Worm (Caenorhabditis elegans): ENCODE measurements around the gene dyf-4.

ce11 chrV:12491070-12491643, 34.4 kb downstream of the dyf-4 start:
- TF ChIP-seq efl-3 (GFP tag; optimal IDR thresholded peaks at IDR 0.05), result no peak
- peak; percentile 99 for TF ChIP-seq snpc-4 (tag; optimal IDR thresholded peaks at IDR 0.05)
- TF ChIP-seq nhr-76 (tag; optimal IDR thresholded peaks at IDR 0.05), result no peak
- TF ChIP-seq tbx-2 (tag; optimal IDR thresholded peaks at IDR 0.05), result peak; percentile 71
- peak; percentile 92 for TF ChIP-seq nhr-71 (tag; optimal IDR thresholded peaks at IDR 0.05)
